Fruit fly (Drosophila melanogaster) whole organism, embryonic: ENCODE results near the gene Hr4.

ENCODE experiments used
- Ada2b ChIP-seq: fragments of 200-800 bp; sonication (Bioruptor generic); IDR thresholded peaks from 2 replicates; pipeline ENCODE4 v1.3.6; 2022; ENCODE audit warnings: missing biosample characterization, missing genetic modification characterization
- Adf1 ChIP-seq: fragments of 200-800 bp; sonication (Bioruptor generic); IDR thresholded peaks from 2 replicates; pipeline ENCODE4 v1.3.6; 2022; ENCODE audit warnings: missing biosample characterization, missing genetic modification characterization
- Antp ChIP-seq: fragments of 200-800 bp; sonication (Bioruptor generic); optimal IDR thresholded peaks from 3 replicates; lab custom pipeline; 2016; ENCODE audit warnings: missing biosample characterization, missing genetic modification characterization
- Bteb2 ChIP-seq: fragments of 200-800 bp; sonication (Bioruptor generic); optimal IDR thresholded peaks from 2 replicates; lab custom pipeline; 2016; ENCODE audit warnings: missing biosample characterization, missing genetic modification characterization
- CG10147 ChIP-seq: fragments of 200-800 bp; sonication (Bioruptor generic); optimal IDR thresholded peaks from 2 replicates; lab custom pipeline; 2019; ENCODE audit warnings: missing biosample characterization, mild to moderate bottlenecking, missing genetic modification characterization, moderate library complexity
- CG11695 ChIP-seq: fragments of 200-800 bp; sonication (Bioruptor generic); IDR thresholded peaks from 3 replicates; pipeline ENCODE4 v1.3.6; 2022; ENCODE audit warnings: missing biosample characterization, missing genetic modification characterization
- CG1233 ChIP-seq: fragments of 200-800 bp; sonication (Bioruptor generic); optimal IDR thresholded peaks from 4 replicates; lab custom pipeline; 2018; ENCODE audit warnings: missing biosample characterization, mild to moderate bottlenecking, missing genetic modification characterization
- CG13296 ChIP-seq: fragments of 200-800 bp; sonication (Bioruptor generic); optimal IDR thresholded peaks from 3 replicates; lab custom pipeline; 2018; ENCODE audit warnings: missing biosample characterization, mild to moderate bottlenecking, missing genetic modification characterization
- CG13624 ChIP-seq: fragments of 200-800 bp; sonication (Bioruptor generic); optimal IDR thresholded peaks from 2 replicates; lab custom pipeline; 2016; ENCODE audit warnings: missing biosample characterization, missing genetic modification characterization
- CG15479 ChIP-seq: fragments of 200-800 bp; sonication (Bioruptor generic); optimal IDR thresholded peaks from 3 replicates; lab custom pipeline; 2019; ENCODE audit warnings: missing biosample characterization, mild to moderate bottlenecking, missing genetic modification characterization, moderate library complexity
- CG3407 ChIP-seq: fragments of 200-800 bp; sonication (Bioruptor generic); optimal IDR thresholded peaks from 2 replicates; lab custom pipeline; 2018; ENCODE audit warnings: missing biosample characterization, mild to moderate bottlenecking, missing genetic modification characterization
- CG6791 ChIP-seq: fragments of 200-800 bp; sonication (Bioruptor generic); IDR thresholded peaks from 3 replicates; pipeline ENCODE4 v1.3.6; 2022; ENCODE audit warnings: missing biosample characterization, missing genetic modification characterization; ENCODE audit not compliant: partially characterized antibody
- CG6854 ChIP-seq: fragments of 200-800 bp; sonication (Bioruptor generic); optimal IDR thresholded peaks from 3 replicates; lab custom pipeline; 2017; ENCODE audit warnings: missing biosample characterization, mild to moderate bottlenecking, missing genetic modification characterization
- CG8944 ChIP-seq: fragments of 200-800 bp; sonication (Bioruptor generic); optimal IDR thresholded peaks from 3 replicates; lab custom pipeline; 2016; ENCODE audit warnings: missing biosample characterization, missing genetic modification characterization
- CG9609 ChIP-seq: fragments of 200-800 bp; sonication (Bioruptor generic); optimal IDR thresholded peaks from 3 replicates; lab custom pipeline; 2016; ENCODE audit warnings: missing biosample characterization, missing genetic modification characterization
- CHES-1-like ChIP-seq: fragments of 200-800 bp; sonication (Bioruptor generic); optimal IDR thresholded peaks from 2 replicates; lab custom pipeline; 2016; ENCODE audit warnings: missing biosample characterization, missing genetic modification characterization
- CrebB ChIP-seq: fragments of 200-800 bp; sonication (Bioruptor generic); optimal IDR thresholded peaks from 3 replicates; lab custom pipeline; 2018; ENCODE audit warnings: missing biosample characterization, mild to moderate bottlenecking, missing genetic modification characterization
- D19A ChIP-seq: fragments of 200-800 bp; optimal IDR thresholded peaks from 3 replicates; lab custom pipeline; 2019; ENCODE audit warnings: missing biosample characterization, mild to moderate bottlenecking, missing genetic modification characterization, moderate library complexity
- Dad ChIP-seq: fragments of 200-800 bp; sonication (Bioruptor generic); optimal IDR thresholded peaks from 3 replicates; lab custom pipeline; 2016; ENCODE audit warnings: missing biosample characterization, missing genetic modification characterization
- Dek ChIP-seq: fragments of 200-800 bp; sonication (Bioruptor generic); optimal IDR thresholded peaks from 3 replicates; lab custom pipeline; 2019; ENCODE audit warnings: missing biosample characterization, mild to moderate bottlenecking, missing genetic modification characterization, moderate library complexity
- E2f2 ChIP-seq: fragments of 200-800 bp; sonication (Bioruptor generic); IDR thresholded peaks from 2 replicates; pipeline ENCODE4 v1.3.6; 2022; ENCODE audit warnings: missing biosample characterization, missing genetic modification characterization
- HmgZ ChIP-seq: fragments of 200-800 bp; sonication (Bioruptor generic); optimal IDR thresholded peaks from 2 replicates; lab custom pipeline; 2018; ENCODE audit warnings: missing biosample characterization, mild to moderate bottlenecking, missing genetic modification characterization
- Hmr ChIP-seq: fragments of 200-800 bp; sonication (Bioruptor generic); optimal IDR thresholded peaks from 3 replicates; lab custom pipeline; 2017; ENCODE audit warnings: mild to moderate bottlenecking, missing biosample characterization, missing genetic modification reagents, missing genetic modification characterization
- Hmx ChIP-seq: fragments of 200-800 bp; sonication (Bioruptor generic); optimal IDR thresholded peaks from 2 replicates; lab custom pipeline; 2016; ENCODE audit warnings: missing biosample characterization, missing genetic modification characterization
- Lpt ChIP-seq: fragments of >200 bp; optimal IDR thresholded peaks from 2 replicates; lab custom pipeline; 2018; ENCODE audit warnings: missing biosample characterization, missing genetic modification characterization
- MESR4 ChIP-seq: fragments of 200-800 bp; sonication (Bioruptor generic); optimal IDR thresholded peaks from 2 replicates; lab custom pipeline; 2018; ENCODE audit warnings: missing biosample characterization, mild to moderate bottlenecking, missing genetic modification characterization, moderate library complexity
- Med ChIP-seq: fragments of 200-800 bp; sonication (Bioruptor generic); peaks from one replicate; lab custom pipeline; 2016; ENCODE audit warnings: missing biosample characterization, missing genetic modification characterization, mild to moderate bottlenecking, inconsistent platforms, moderate library complexity
- NC2β ChIP-seq: fragments of 200-800 bp; sonication (Bioruptor generic); optimal IDR thresholded peaks from 2 replicates; lab custom pipeline; 2016; ENCODE audit warnings: missing biosample characterization, missing genetic modification characterization
- NFAT ChIP-seq: fragments of 200-800 bp; sonication (Bioruptor generic); IDR thresholded peaks from 2 replicates; pipeline ENCODE4 v1.3.6; 2022; ENCODE audit warnings: missing biosample characterization, missing genetic modification characterization
- Nf-YC ChIP-seq: fragments of 200-800 bp; optimal IDR thresholded peaks from 3 replicates; lab custom pipeline; 2019; ENCODE audit warnings: missing biosample characterization, mild to moderate bottlenecking, missing genetic modification characterization, moderate library complexity
- NfI ChIP-seq: fragments of 200-800 bp; sonication (Bioruptor generic); optimal IDR thresholded peaks from 3 replicates; lab custom pipeline; 2018; ENCODE audit warnings: missing biosample characterization, mild to moderate bottlenecking, missing genetic modification characterization, moderate library complexity
- Oaz ChIP-seq: fragments of 200-800 bp; sonication (Bioruptor generic); IDR thresholded peaks from 2 replicates; pipeline ENCODE4 v1.3.6; 2022; ENCODE audit warnings: missing biosample characterization, missing genetic modification characterization
- Pdp1 ChIP-seq, 2 experiments: fragments of 200-800 bp; sonication (Bioruptor generic); optimal IDR thresholded peaks; 3 replicates each; lab custom pipeline; 2016; ENCODE audit warnings: missing biosample characterization in 2 of 2, missing genetic modification characterization in 2 of 2, mild to moderate bottlenecking in 1 of 2, moderate library complexity in 1 of 2
- btn ChIP-seq: fragments of 200-800 bp; sonication (Bioruptor generic); optimal IDR thresholded peaks from 2 replicates; lab custom pipeline; 2016; ENCODE audit warnings: missing biosample characterization, missing genetic modification characterization
- ems ChIP-seq: fragments of 200-800 bp; sonication (Bioruptor generic); optimal IDR thresholded peaks from 3 replicates; lab custom pipeline; 2016; ENCODE audit warnings: missing biosample characterization, missing genetic modification characterization
- fru ChIP-seq: fragments of >200 bp; optimal IDR thresholded peaks from 2 replicates; lab custom pipeline; 2017
- gsb ChIP-seq: fragments of 200-800 bp; sonication (Bioruptor generic); IDR thresholded peaks from 2 replicates; pipeline ENCODE4 v1.3.6; 2022; ENCODE audit warnings: missing biosample characterization, missing genetic modification characterization
- mam ChIP-seq: fragments of 200-800 bp; sonication (Bioruptor generic); optimal IDR thresholded peaks from 3 replicates; lab custom pipeline; 2016; ENCODE audit warnings: missing biosample characterization, missing genetic modification characterization
- nmo ChIP-seq: fragments of 200-800 bp; sonication (Bioruptor generic); optimal IDR thresholded peaks from 2 replicates; lab custom pipeline; 2018; ENCODE audit warnings: missing biosample characterization, mild to moderate bottlenecking, missing genetic modification characterization, moderate library complexity
- org-1 ChIP-seq: fragments of 200-800 bp; sonication (Bioruptor generic); optimal IDR thresholded peaks from 2 replicates; lab custom pipeline; 2017; ENCODE audit warnings: missing biosample characterization, missing genetic modification characterization
- p53 ChIP-seq: fragments of 200-800 bp; sonication (Bioruptor generic); optimal IDR thresholded peaks from 2 replicates; lab custom pipeline; 2016; ENCODE audit warnings: missing biosample characterization, missing genetic modification characterization
- pan ChIP-seq, 4 experiments: fragments of >200 bp in 3 of 4; fragments of 200-800 bp in 1 of 4; sonication (Bioruptor generic) in 1 of 4; optimal IDR thresholded peaks in 3 of 4; IDR thresholded peaks in 1 of 4; 2 replicates each; pipeline versions ENCODE4 v1.3.6 to Lab custom; 2017 to 2022; ENCODE audit warnings: missing biosample characterization in 2 of 4, missing genetic modification characterization in 2 of 4, mixed read lengths in 1 of 4
- peb ChIP-seq: fragments of 200-800 bp; sonication (Bioruptor generic); IDR thresholded peaks from 2 replicates; pipeline ENCODE4 v1.3.6; 2022; ENCODE audit warnings: missing biosample characterization, missing genetic modification characterization
- psq ChIP-seq: fragments of 200-800 bp; sonication (Bioruptor generic); optimal IDR thresholded peaks from 2 replicates; lab custom pipeline; 2017; ENCODE audit warnings: missing biosample characterization, missing genetic modification characterization
- rib ChIP-seq: fragments of 200-800 bp; sonication (Bioruptor generic); IDR thresholded peaks from 2 replicates; pipeline ENCODE4 v1.3.6; 2022; ENCODE audit warnings: missing biosample characterization, missing genetic modification characterization
- sens ChIP-seq: fragments of 200-800 bp; sonication (Bioruptor generic); peaks from one replicate; lab custom pipeline; 2016; ENCODE audit warnings: missing biosample characterization, missing genetic modification characterization
- sna ChIP-seq: fragments of 200-800 bp; sonication (Bioruptor generic); IDR thresholded peaks from 2 replicates; pipeline ENCODE4 v1.3.6; 2022; ENCODE audit warnings: missing biosample characterization, missing genetic modification characterization; ENCODE audit not compliant: partially characterized antibody
- sqz ChIP-seq: fragments of 200-800 bp; sonication (Bioruptor generic); optimal IDR thresholded peaks from 3 replicates; lab custom pipeline; 2018; ENCODE audit warnings: missing biosample characterization, mild to moderate bottlenecking, missing genetic modification characterization
- unpg ChIP-seq: fragments of 200-800 bp; sonication (Bioruptor generic); optimal IDR thresholded peaks from 3 replicates; lab custom pipeline; 2018; ENCODE audit warnings: missing biosample characterization, mild to moderate bottlenecking, missing genetic modification characterization, moderate library complexity

Gene Hr4

DNA sequence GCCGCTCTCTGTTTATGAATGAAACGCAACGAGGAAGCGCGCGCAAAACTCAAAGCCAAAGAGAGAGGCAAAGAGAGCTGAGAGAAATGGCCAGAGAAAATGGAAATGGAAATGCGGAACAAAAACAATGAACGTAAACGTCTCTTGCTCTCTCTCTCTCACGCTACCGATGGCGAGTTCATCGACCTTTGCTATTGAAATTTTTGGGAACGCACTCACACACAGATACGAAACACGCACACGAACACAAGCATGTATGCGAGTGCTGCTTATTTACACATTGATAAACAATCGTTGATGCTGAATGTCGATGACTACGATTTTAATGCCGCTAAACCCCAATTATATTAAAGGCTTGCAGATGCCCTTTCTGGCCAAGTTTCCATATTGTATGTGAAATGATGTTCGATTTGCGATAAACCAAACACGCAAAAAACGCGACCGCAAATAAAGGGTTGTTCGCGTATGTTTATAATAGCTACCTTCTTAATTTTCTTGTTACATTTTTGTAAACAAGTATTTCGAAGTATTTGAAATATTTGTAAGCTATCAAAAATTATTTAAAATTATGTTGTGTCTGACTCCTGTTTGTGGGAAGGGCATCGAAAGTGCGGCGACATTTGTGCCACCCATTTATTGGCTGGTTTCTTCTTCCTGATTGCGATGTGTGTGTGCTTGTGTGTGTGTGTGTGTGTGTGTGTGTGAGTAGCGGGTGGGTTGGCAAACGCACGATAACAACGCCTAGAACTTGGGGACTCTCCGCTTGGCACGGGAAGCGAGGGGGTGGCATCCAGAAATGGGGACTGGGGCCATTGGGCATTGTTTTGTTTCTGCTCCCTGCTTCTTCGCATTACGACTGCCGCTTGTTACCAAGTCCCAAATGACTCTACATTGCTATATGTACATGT is 1.9 kb downstream of the Hr4 start (continued):
- TF ChIP-seq Ada2b (GFP tag; lab: Robert Waterston, UW) = no peak
- TF ChIP-seq CG6791 (GFP tag; lab: Robert Waterston, UW) = no peak
- TF ChIP-seq CG8944 = no peak
- peak; percentile 72 for TF ChIP-seq org-1 (GFP tag; lab: Kevin White, UChicago)
- TF ChIP-seq sqz (GFP tag; lab: Kevin White, UChicago) = peak; percentile 38
- peak; percentile 76 for TF ChIP-seq Hmr (GFP tag; lab: Kevin White, UChicago)
- peak; percentile 62 for TF ChIP-seq CG1233 (GFP tag; lab: Kevin White, UChicago)
- TF ChIP-seq CG11695 = 0 out of 3 replicates have a peak, but pooled peaks have one; percentile 24
- TF ChIP-seq Dad (GFP tag; lab: Kevin White, UChicago) = peak; percentile 45
- peak; percentile 59 for TF ChIP-seq ems
- no peak for TF ChIP-seq Oaz (GFP tag; lab: Robert Waterston, UW)
- no peak for TF ChIP-seq gsb (GFP tag; lab: Robert Waterston, UW)
- peak; percentile 90 for TF ChIP-seq nmo (GFP tag; lab: Kevin White, UChicago)
- peak; percentile 60 for TF ChIP-seq mam (GFP tag; lab: Kevin White, UChicago)
- peak; percentile 63 for TF ChIP-seq CG13624 (GFP tag; lab: Kevin White, UChicago)
- TF ChIP-seq Bteb2 (GFP tag; lab: Kevin White, UChicago) = peak; percentile 52
- no peak for TF ChIP-seq p53 (GFP tag; lab: Kevin White, UChicago)
- TF ChIP-seq Nf-YC = peak; percentile 49
- peak; percentile 95 for TF ChIP-seq sens (GFP tag; lab: Kevin White, UChicago)
- TF ChIP-seq E2f2 (GFP tag; lab: Robert Waterston, UW) = no peak
- TF ChIP-seq Lpt = no peak
- peak; percentile 76 for TF ChIP-seq NfI (GFP tag; lab: Kevin White, UChicago)
- TF ChIP-seq HmgZ (tag; lab: Kevin White, UChicago) = peak; percentile 73
- TF ChIP-seq Dek (tag; lab: Kevin White, UChicago) = peak; percentile 68
- peak; percentile 100 for TF ChIP-seq D19A (tag; lab: Kevin White, UChicago)
- TF ChIP-seq Antp (GFP tag; lab: Kevin White, UChicago) = peak; percentile 46
- peak; percentile 74 for TF ChIP-seq CG10147
- no peak for TF ChIP-seq fru (lab: Kevin White, UChicago)
- peak; percentile 44 for TF ChIP-seq CG3407 (GFP tag; lab: Kevin White, UChicago)
- peak; percentile 27 for TF ChIP-seq btn (GFP tag; lab: Kevin White, UChicago)
- no peak for TF ChIP-seq psq
- TF ChIP-seq sna (GFP tag; lab: Robert Waterston, UW) = no peak
- no peak for TF ChIP-seq Adf1 (GFP tag; lab: Robert Waterston, UW)
- TF ChIP-seq CG15479 (GFP tag; lab: Kevin White, UChicago) = no peak
- TF ChIP-seq CG6854 (GFP tag; lab: Kevin White, UChicago) = peak; percentile 33
- peak; percentile 93 for TF ChIP-seq Med (GFP tag; lab: Kevin White, UChicago)
- peak; percentile 34 for TF ChIP-seq CrebB (tag; lab: Kevin White, UChicago)
- peak; percentile 63 for TF ChIP-seq CHES-1-like (GFP tag; lab: Kevin White, UChicago)
- TF ChIP-seq rib (GFP tag; lab: Robert Waterston, UW) = no peak
- TF ChIP-seq CG13296 (GFP tag; lab: Kevin White, UChicago) = peak; percentile 47
- no peak for TF ChIP-seq MESR4 (GFP tag; lab: Kevin White, UChicago)
- TF ChIP-seq peb (GFP tag; lab: Robert Waterston, UW) = no peak
- no peak for TF ChIP-seq NFAT (GFP tag; lab: Robert Waterston, UW)
- TF ChIP-seq CG9609 = peak; percentile 50
- TF ChIP-seq unpg (GFP tag; lab: Kevin White, UChicago) = peak; percentile 72
- TF ChIP-seq Hmx (GFP tag; lab: Kevin White, UChicago) = peak; percentile 48
- peak; percentile 66 for TF ChIP-seq NC2β (GFP tag; lab: Kevin White, UChicago)
- peak; percentile 49 to 58 for TF ChIP-seq Pdp1 (GFP tag; optimal IDR thresholded peaks at IDR 0.05; lab: Kevin White, UChicago)
- no peak for TF ChIP-seq pan (optimal IDR thresholded peaks at IDR 0.05; lab: Kevin White, UChicago)
- TF ChIP-seq pan (GFP tag; optimal IDR thresholded peaks at IDR 0.05 in 1 of 2, IDR thresholded peaks at IDR 0.05 in 1 of 2) = peak in 1 of 2 experiments; percentile 63
